Worm (Caenorhabditis elegans): Measurements from ENCODE around the gene srw-29.

ce11 chrV:16403974-16404373 is 20.4 kb downstream of the srw-29 start, which contains the start of gene syp-1:
- TF ChIP-seq lsy-2 (tag; optimal IDR thresholded peaks at IDR 0.05) (no peak), elt-3 (tag; optimal IDR thresholded peaks at IDR 0.05) (no peak), mab-5 (tag; optimal IDR thresholded peaks at IDR 0.05) (no peak), pha-4 (tag; optimal IDR thresholded peaks at IDR 0.05) (no peak), lin-13 (tag; optimal IDR thresholded peaks at IDR 0.05) (no peak), mep-1 (tag; optimal IDR thresholded peaks at IDR 0.05) (no peak), nhr-237 (tag; optimal IDR thresholded peaks at IDR 0.05) (no peak), elt-1 (tag; optimal IDR thresholded peaks at IDR 0.05; ENCODE audit: borderline replicate concordance, insufficient read depth) (no peak)
